Worm (Caenorhabditis elegans) whole organism, L2 larva: ENCODE data around the gene H04D03.7.
A peak's percentile ranks its signal among the peaks of the same experiment; 100 is the strongest.

ENCODE experiments used
- C34F6.9 ChIP-seq: fragments of 150-350 bp; optimal IDR thresholded peaks from 2 replicates; lab custom pipeline; 2014; ENCODE audit warnings: missing biosample characterization, missing genetic modification characterization
- F13H6.1 ChIP-seq: sonication (generic microtip); optimal IDR thresholded peaks from 2 replicates; lab custom pipeline; 2016; ENCODE audit warnings: missing genetic modification characterization, missing compliant biosample characterization
- R02D3.7 ChIP-seq: fragments of 150-350 bp; optimal IDR thresholded peaks from 2 replicates; lab custom pipeline; 2014; ENCODE audit warnings: missing biosample characterization, missing genetic modification characterization
- Y55F3AM.14 ChIP-seq: fragments of 200-800 bp; sonication (Bioruptor generic); optimal IDR thresholded peaks from 2 replicates; lab custom pipeline; 2018; ENCODE audit warnings: mild to moderate bottlenecking, missing genetic modification characterization, missing compliant biosample characterization
- ZK546.5 ChIP-seq: sonication (generic microtip); optimal IDR thresholded peaks from 2 replicates; lab custom pipeline; 2017; ENCODE audit warnings: missing biosample characterization, missing genetic modification characterization
- alr-1 ChIP-seq: fragments of 150-350 bp; optimal IDR thresholded peaks from 2 replicates; lab custom pipeline; 2014; ENCODE audit warnings: missing biosample characterization, missing genetic modification characterization
- aly-2 ChIP-seq: fragments of 150-350 bp; optimal IDR thresholded peaks from 2 replicates; lab custom pipeline; 2014; ENCODE audit warnings: missing biosample characterization, missing genetic modification characterization
- ama-1 ChIP-seq: fragments of 150-350 bp; optimal IDR thresholded peaks from 2 replicates; lab custom pipeline; 2018; ENCODE audit warnings: inconsistent platforms
- blmp-1 ChIP-seq: sonication (generic microtip); optimal IDR thresholded peaks from 2 replicates; lab custom pipeline; 2017; ENCODE audit warnings: missing genetic modification characterization, mild to moderate bottlenecking, missing compliant biosample characterization, antibody characterized with exemption, moderate library complexity; ENCODE audit not compliant: insufficient read depth
- ceh-16 ChIP-seq: fragments of 150-350 bp; optimal IDR thresholded peaks from 2 replicates; lab custom pipeline; 2014; ENCODE audit warnings: missing biosample characterization, missing genetic modification characterization
- ceh-82 ChIP-seq: fragments of 150-350 bp; optimal IDR thresholded peaks from 2 replicates; lab custom pipeline; 2014; ENCODE audit warnings: missing biosample characterization, missing genetic modification characterization
- crh-2 ChIP-seq: sonication (generic microtip); optimal IDR thresholded peaks from 2 replicates; lab custom pipeline; 2017; ENCODE audit warnings: missing biosample characterization, missing genetic modification characterization
- dmd-4 ChIP-seq: sonication (generic microtip); optimal IDR thresholded peaks from 2 replicates; lab custom pipeline; 2017; ENCODE audit warnings: missing biosample characterization, missing genetic modification characterization
- egl-27 ChIP-seq: sonication (generic microtip); optimal IDR thresholded peaks from 3 replicates; lab custom pipeline; 2017; ENCODE audit warnings: missing biosample characterization, missing genetic modification reagents, missing genetic modification characterization
- elt-1 ChIP-seq: fragments of 150-350 bp; optimal IDR thresholded peaks from 2 replicates; lab custom pipeline; 2014; ENCODE audit warnings: missing biosample characterization, missing genetic modification characterization
- elt-3 ChIP-seq: sonication (generic microtip); optimal IDR thresholded peaks from 2 replicates; lab custom pipeline; 2017; ENCODE audit warnings: missing biosample characterization, missing genetic modification characterization
- fos-1 ChIP-seq: fragments of 150-350 bp; optimal IDR thresholded peaks from 2 replicates; lab custom pipeline; 2014; ENCODE audit warnings: missing biosample characterization, missing genetic modification characterization
- gmeb-1 ChIP-seq: fragments of 150-350 bp; optimal IDR thresholded peaks from 2 replicates; lab custom pipeline; 2014; ENCODE audit warnings: missing biosample characterization, missing genetic modification characterization
- lin-11 ChIP-seq: fragments of 150-350 bp; sonication (generic microtip); optimal IDR thresholded peaks from 2 replicates; lab custom pipeline; 2014; ENCODE audit warnings: missing biosample characterization, missing genetic modification characterization, inconsistent platforms, mixed read lengths
- lin-13 ChIP-seq: fragments of 150-350 bp; optimal IDR thresholded peaks from 2 replicates; lab custom pipeline; 2014; ENCODE audit warnings: missing biosample characterization, missing genetic modification reagents, missing genetic modification characterization
- lin-39 ChIP-seq: fragments of 150-350 bp; optimal IDR thresholded peaks from 2 replicates; lab custom pipeline; 2014; ENCODE audit warnings: missing biosample characterization, missing genetic modification reagents, missing genetic modification characterization
- lsy-2 ChIP-seq, 2 experiments: fragments of 150-350 bp in 1 of 2; sonication (generic microtip) in 1 of 2; optimal IDR thresholded peaks; 2 replicates each; lab custom pipeline; 2014 to 2017; ENCODE audit warnings: missing biosample characterization in 2 of 2, missing genetic modification characterization in 2 of 2
- mab-5 ChIP-seq: fragments of 150-350 bp; optimal IDR thresholded peaks from 2 replicates; lab custom pipeline; 2014; ENCODE audit warnings: missing biosample characterization, missing genetic modification characterization
- mbf-1 ChIP-seq: sonication (generic microtip); optimal IDR thresholded peaks from 2 replicates; lab custom pipeline; 2017; ENCODE audit warnings: missing biosample characterization, missing genetic modification characterization
- mdl-1 ChIP-seq, 2 experiments: fragments of 150-350 bp in 1 of 2; sonication (generic microtip) in 1 of 2; optimal IDR thresholded peaks; 2 replicates each; lab custom pipeline; 2017; ENCODE audit warnings: missing biosample characterization in 2 of 2, missing genetic modification characterization in 2 of 2
- nhr-10 ChIP-seq: sonication (generic microtip); optimal IDR thresholded peaks from 2 replicates; lab custom pipeline; 2017; ENCODE audit warnings: missing biosample characterization, missing genetic modification characterization
- nhr-11 ChIP-seq: fragments of 150-350 bp; optimal IDR thresholded peaks from 2 replicates; lab custom pipeline; 2014; ENCODE audit warnings: missing biosample characterization, missing genetic modification characterization
- nhr-12 ChIP-seq: fragments of 150-350 bp; optimal IDR thresholded peaks from 2 replicates; lab custom pipeline; 2014; ENCODE audit warnings: missing biosample characterization, missing genetic modification characterization
- nhr-129 ChIP-seq: fragments of 150-350 bp; optimal IDR thresholded peaks from 2 replicates; lab custom pipeline; 2014; ENCODE audit warnings: missing biosample characterization, missing genetic modification characterization
- nhr-21 ChIP-seq: fragments of 150-350 bp; optimal IDR thresholded peaks from 2 replicates; lab custom pipeline; 2014; ENCODE audit warnings: missing biosample characterization, missing genetic modification characterization
- nhr-23 ChIP-seq: fragments of 150-350 bp; optimal IDR thresholded peaks from 2 replicates; lab custom pipeline; 2014; ENCODE audit warnings: missing biosample characterization, missing genetic modification reagents, missing genetic modification characterization
- nhr-237 ChIP-seq: fragments of 150-350 bp; optimal IDR thresholded peaks from 2 replicates; lab custom pipeline; 2014; ENCODE audit warnings: missing biosample characterization, missing genetic modification characterization
- nhr-25 ChIP-seq: fragments of 150-350 bp; sonication (generic microtip); optimal IDR thresholded peaks from 3 replicates; lab custom pipeline; 2014; ENCODE audit warnings: missing biosample characterization, missing genetic modification characterization
- nhr-6 ChIP-seq: fragments of 150-350 bp; optimal IDR thresholded peaks from 2 replicates; lab custom pipeline; 2014; ENCODE audit warnings: missing biosample characterization, missing genetic modification characterization
- nhr-77 ChIP-seq: fragments of 150-350 bp; optimal IDR thresholded peaks from 2 replicates; lab custom pipeline; 2014; ENCODE audit warnings: missing biosample characterization, missing genetic modification characterization
- peb-1 ChIP-seq: fragments of 150-350 bp; optimal IDR thresholded peaks from 2 replicates; lab custom pipeline; 2014; ENCODE audit warnings: missing biosample characterization, missing genetic modification characterization
- sem-4 ChIP-seq: fragments of 150-350 bp; optimal IDR thresholded peaks from 2 replicates; lab custom pipeline; 2014; ENCODE audit warnings: missing biosample characterization, missing genetic modification reagents, missing genetic modification characterization
- skn-1 ChIP-seq: sonication (generic microtip); optimal IDR thresholded peaks from 2 replicates; lab custom pipeline; 2017; ENCODE audit warnings: missing biosample characterization, missing genetic modification characterization
- sma-3 ChIP-seq: sonication (generic microtip); optimal IDR thresholded peaks from 2 replicates; lab custom pipeline; 2016; ENCODE audit warnings: missing genetic modification reagents, missing genetic modification characterization, missing compliant biosample characterization
- sma-9 ChIP-seq, 2 experiments: fragments of 150-350 bp in 1 of 2; sonication (generic microtip) in 1 of 2; optimal IDR thresholded peaks; 2 replicates each; lab custom pipeline; 2014 to 2016; ENCODE audit warnings: missing genetic modification characterization in 2 of 2, mild to moderate bottlenecking in 1 of 2, missing biosample characterization in 1 of 2, missing compliant biosample characterization in 1 of 2, missing genetic modification reagents in 1 of 2, moderate library complexity in 1 of 2
- snpc-4 ChIP-seq: fragments of 150-350 bp; optimal IDR thresholded peaks from 2 replicates; lab custom pipeline; 2014; ENCODE audit warnings: missing biosample characterization, missing genetic modification characterization
- unc-39 ChIP-seq: fragments of 150-350 bp; optimal IDR thresholded peaks from 2 replicates; lab custom pipeline; 2014; ENCODE audit warnings: missing biosample characterization, missing genetic modification characterization
- unc-55 ChIP-seq: fragments of 150-350 bp; sonication (generic microtip); optimal IDR thresholded peaks from 3 replicates; lab custom pipeline; 2014; ENCODE audit warnings: missing biosample characterization, missing genetic modification reagents, missing genetic modification characterization
- unc-62 ChIP-seq: fragments of 150-350 bp; optimal IDR thresholded peaks from 2 replicates; lab custom pipeline; 2014; ENCODE audit warnings: missing biosample characterization, missing genetic modification reagents, missing genetic modification characterization
- zag-1 ChIP-seq: fragments of 150-350 bp; optimal IDR thresholded peaks from 2 replicates; lab custom pipeline; 2014; ENCODE audit warnings: missing biosample characterization, missing genetic modification characterization
- ztf-1 ChIP-seq: fragments of 200-800 bp; sonication (Bioruptor generic); conservative IDR thresholded peaks from 2 replicates; pipeline ENCODE4 v1.3.6; 2022; ENCODE audit warnings: missing genetic modification characterization, missing compliant biosample characterization
- ztf-11 ChIP-seq: sonication (generic microtip); optimal IDR thresholded peaks from 2 replicates; lab custom pipeline; 2017; ENCODE audit warnings: missing biosample characterization, missing genetic modification characterization
- ztf-4 ChIP-seq: fragments of 150-350 bp; optimal IDR thresholded peaks from 2 replicates; lab custom pipeline; 2014; ENCODE audit warnings: missing biosample characterization, missing genetic modification characterization

Gene H04D03.7

DNA sequence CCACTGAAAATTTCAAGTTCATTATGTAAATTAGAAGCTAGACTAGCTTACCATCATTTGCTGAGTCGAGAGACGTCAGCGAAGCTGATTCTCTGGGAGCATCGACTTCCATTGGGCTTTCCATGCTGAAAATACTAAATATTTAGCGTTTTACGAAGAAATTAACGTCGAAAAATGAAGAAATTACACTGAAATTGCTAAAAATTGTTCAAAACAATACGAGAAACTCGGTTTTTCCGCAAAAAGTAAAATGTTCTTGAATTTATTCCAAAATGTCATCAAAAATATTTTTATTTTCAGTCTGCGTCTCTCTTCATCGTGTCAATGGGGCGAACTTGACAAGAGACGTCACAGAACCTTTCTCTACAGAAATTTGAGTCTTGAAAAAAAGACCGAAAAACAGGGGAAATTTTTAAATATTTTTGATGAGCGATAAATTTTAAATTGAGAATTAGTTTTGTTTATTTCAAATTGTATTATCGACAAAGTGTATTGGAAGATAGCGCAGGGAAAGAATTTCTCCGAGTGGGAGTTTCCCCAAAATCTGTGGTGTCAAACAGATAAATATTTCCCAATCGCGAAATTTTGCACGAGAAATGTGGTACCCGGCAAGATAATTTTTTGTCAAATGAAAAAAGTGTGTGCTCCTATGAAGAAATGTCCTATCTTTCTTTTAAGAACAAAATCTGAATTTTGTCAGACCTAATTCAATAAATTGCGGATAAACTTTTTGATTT is 14.0 kb upstream of the H04D03.7 start, which contains the start of gene ecps-1:
Gene ecps-1 (minus strand): TSS at position 125 of the 737 bp plus-strand sequence.
- no peak for TF ChIP-seq unc-62 (GFP tag; lab: Kevin White, UChicago)
- TF ChIP-seq nhr-21 (tag; lab: Kevin White, UChicago): peak; percentile 81
- TF ChIP-seq nhr-237 (tag; lab: Kevin White, UChicago): peak; percentile 46
- TF ChIP-seq ama-1 (lab: Kevin White, UChicago): no peak
- no peak for TF ChIP-seq nhr-10
- TF ChIP-seq nhr-6 (tag; lab: Kevin White, UChicago): peak; percentile 83
- TF ChIP-seq alr-1: no peak
- peak; percentile 95 for TF ChIP-seq crh-2 (tag; lab: Kevin White, UChicago)
- TF ChIP-seq ceh-16 (tag; lab: Kevin White, UChicago): no peak
- TF ChIP-seq sma-3 (GFP tag; lab: Kevin White, UChicago): peak; percentile 96
- TF ChIP-seq zag-1 (tag; lab: Kevin White, UChicago): peak; percentile 48
- TF ChIP-seq ZK546.5 (tag; lab: Kevin White, UChicago): peak; percentile 58
- TF ChIP-seq ztf-11 (tag; lab: Kevin White, UChicago): no peak
- peak; percentile 11 for TF ChIP-seq nhr-11 (tag; lab: Kevin White, UChicago)
- no peak for TF ChIP-seq ztf-4 (tag; lab: Kevin White, UChicago)
- TF ChIP-seq ceh-82 (tag; lab: Kevin White, UChicago): no peak
- peak; percentile 84 for TF ChIP-seq gmeb-1 (tag; lab: Kevin White, UChicago)
- TF ChIP-seq C34F6.9 (tag; lab: Kevin White, UChicago): peak; percentile 97
- no peak for TF ChIP-seq lin-11 (tag; lab: Kevin White, UChicago)
- no peak for TF ChIP-seq nhr-12
- no peak for TF ChIP-seq elt-3
- peak; percentile 57 for TF ChIP-seq egl-27 (tag; lab: Kevin White, UChicago)
- TF ChIP-seq elt-1 (tag; lab: Kevin White, UChicago): no peak
- TF ChIP-seq Y55F3AM.14: no peak
- TF ChIP-seq nhr-77 (tag; lab: Kevin White, UChicago): peak; percentile 41
- peak; percentile 82 for TF ChIP-seq sem-4 (tag; lab: Kevin White, UChicago)
- no peak for TF ChIP-seq ztf-1 (GFP tag; lab: Robert Waterston, UW)
- peak; percentile 80 for TF ChIP-seq fos-1
- no peak for TF ChIP-seq unc-39 (tag; lab: Kevin White, UChicago)
- TF ChIP-seq snpc-4: peak; percentile 50
- no peak for TF ChIP-seq dmd-4 (tag; lab: Kevin White, UChicago)
- peak; percentile 81 for TF ChIP-seq nhr-129 (tag; lab: Kevin White, UChicago)
- TF ChIP-seq peb-1 (tag; lab: Kevin White, UChicago): no peak
- TF ChIP-seq lin-13 (GFP tag; lab: Kevin White, UChicago): no peak
- no peak for TF ChIP-seq mbf-1 (tag; lab: Kevin White, UChicago)
- TF ChIP-seq mdl-1 (tag; optimal IDR thresholded peaks at IDR 0.05; lab: Kevin White, UChicago): peak; percentile 1 to 4
- peak; percentile 90 for TF ChIP-seq sma-9 (GFP tag; optimal IDR thresholded peaks at IDR 0.05; lab: Kevin White, UChicago)
- no peak for TF ChIP-seq sma-9 (tag; optimal IDR thresholded peaks at IDR 0.05; lab: Kevin White, UChicago)
- TF ChIP-seq lin-39 (tag; lab: Kevin White, UChicago): no peak
- TF ChIP-seq R02D3.7 (tag; lab: Kevin White, UChicago): peak; percentile 41
- peak; percentile 77 for TF ChIP-seq F13H6.1 (tag; lab: Kevin White, UChicago)
- TF ChIP-seq lsy-2 (tag; optimal IDR thresholded peaks at IDR 0.05; lab: Kevin White, UChicago): peak; percentile 70 to 93
- TF ChIP-seq aly-2 (tag; lab: Kevin White, UChicago): no peak
- TF ChIP-seq mab-5 (tag; lab: Kevin White, UChicago): peak; percentile 88
- peak; percentile 24 for TF ChIP-seq blmp-1 (tag; lab: Kevin White, UChicago)
- no peak for TF ChIP-seq nhr-23
- peak; percentile 95 for TF ChIP-seq skn-1
- TF ChIP-seq nhr-25 (tag; lab: Kevin White, UChicago): no peak
- peak; percentile 96 for TF ChIP-seq unc-55 (GFP tag; lab: Kevin White, UChicago)
